Worm (Caenorhabditis elegans) whole organism, L3 larva: ENCODE measurements around the gene plpp-1.1.

Experiments used
- aly-2 ChIP-seq: fragments of 150-350 bp; optimal IDR thresholded peaks from 2 replicates; lab custom pipeline; 2014; ENCODE audit warnings: missing biosample characterization, missing genetic modification characterization
- ama-1 ChIP-seq: fragments of 150-350 bp; optimal IDR thresholded peaks from 2 replicates; lab custom pipeline; 2018
- ceh-28 ChIP-seq: fragments of 150-350 bp; optimal IDR thresholded peaks from 2 replicates; lab custom pipeline; 2014; ENCODE audit warnings: missing biosample characterization, missing genetic modification reagents, missing genetic modification characterization
- ceh-82 ChIP-seq: fragments of 150-350 bp; optimal IDR thresholded peaks from 2 replicates; lab custom pipeline; 2014; ENCODE audit warnings: missing biosample characterization, missing genetic modification characterization
- daf-12 ChIP-seq: fragments of 150-350 bp; optimal IDR thresholded peaks from 2 replicates; lab custom pipeline; 2014; ENCODE audit warnings: missing biosample characterization, missing genetic modification reagents, missing genetic modification characterization
- egl-27 ChIP-seq: sonication (generic microtip); optimal IDR thresholded peaks from 4 replicates; lab custom pipeline; 2017; ENCODE audit warnings: missing biosample characterization, missing genetic modification reagents, missing genetic modification characterization
- egl-5 ChIP-seq: fragments of 150-350 bp; optimal IDR thresholded peaks from 2 replicates; lab custom pipeline; 2017; ENCODE audit warnings: missing biosample characterization, missing genetic modification reagents, missing genetic modification characterization, inconsistent platforms
- elt-1 ChIP-seq: fragments of 150-350 bp; optimal IDR thresholded peaks from 2 replicates; lab custom pipeline; 2014; ENCODE audit warnings: missing biosample characterization, missing genetic modification characterization
- elt-2 ChIP-seq: sonication (generic microtip); optimal IDR thresholded peaks from 2 replicates; lab custom pipeline; 2016; ENCODE audit warnings: missing genetic modification reagents, mild to moderate bottlenecking, missing genetic modification characterization, missing compliant biosample characterization
- elt-3 ChIP-seq, 3 experiments: fragments of 150-350 bp in 1 of 3; sonication (generic microtip) in 2 of 3; optimal IDR thresholded peaks; 2 replicates in 2 of 3; 4 replicates in 1 of 3; lab custom pipeline; 2014 to 2017; ENCODE audit warnings: missing biosample characterization in 3 of 3, missing genetic modification characterization in 3 of 3
- eor-1 ChIP-seq, 2 experiments: fragments of 150-350 bp; optimal IDR thresholded peaks; 2 replicates each; lab custom pipeline; 2014 to 2018; ENCODE audit warnings: missing biosample characterization in 2 of 2, missing genetic modification characterization in 2 of 2
- fkh-10 ChIP-seq: sonication (generic microtip); optimal IDR thresholded peaks from 2 replicates; lab custom pipeline; 2017; ENCODE audit warnings: missing biosample characterization, missing genetic modification reagents, missing genetic modification characterization
- fkh-2 ChIP-seq: fragments of 150-350 bp; optimal IDR thresholded peaks from 2 replicates; lab custom pipeline; 2014; ENCODE audit warnings: missing biosample characterization, missing genetic modification reagents, missing genetic modification characterization
- hmg-11 ChIP-seq: sonication (generic microtip); optimal IDR thresholded peaks from 2 replicates; lab custom pipeline; 2016; ENCODE audit warnings: missing genetic modification characterization, missing compliant biosample characterization
- jun-1 ChIP-seq: fragments of 150-350 bp; optimal IDR thresholded peaks from 2 replicates; lab custom pipeline; 2014; ENCODE audit warnings: missing biosample characterization, missing genetic modification reagents, missing genetic modification characterization
- lin-15B ChIP-seq: fragments of 150-350 bp; optimal IDR thresholded peaks from 2 replicates; lab custom pipeline; 2014; ENCODE audit warnings: missing biosample characterization, missing genetic modification characterization
- lin-39 ChIP-seq: fragments of 150-350 bp; optimal IDR thresholded peaks from 2 replicates; lab custom pipeline; 2018; ENCODE audit warnings: missing biosample characterization, missing genetic modification reagents, missing genetic modification characterization
- lsy-12 ChIP-seq: sonication (generic microtip); optimal IDR thresholded peaks from 2 replicates; lab custom pipeline; 2016; ENCODE audit warnings: mild to moderate bottlenecking, missing genetic modification characterization, missing compliant biosample characterization
- mdl-1 ChIP-seq: fragments of 150-350 bp; optimal IDR thresholded peaks from 2 replicates; lab custom pipeline; 2014; ENCODE audit warnings: missing biosample characterization, missing genetic modification characterization
- mml-1 ChIP-seq: fragments of 150-350 bp; sonication (generic microtip); optimal IDR thresholded peaks from 3 replicates; lab custom pipeline; 2014; ENCODE audit warnings: missing biosample characterization, missing genetic modification characterization
- nfya-1 ChIP-seq: sonication (generic microtip); optimal IDR thresholded peaks from 2 replicates; lab custom pipeline; 2017; ENCODE audit warnings: missing genetic modification characterization, mild to moderate bottlenecking, missing compliant biosample characterization, antibody characterized with exemption, moderate library complexity; ENCODE audit not compliant: insufficient read depth
- nhr-11 ChIP-seq: fragments of 150-350 bp; optimal IDR thresholded peaks from 2 replicates; lab custom pipeline; 2014; ENCODE audit warnings: missing biosample characterization, missing genetic modification characterization
- nhr-12 ChIP-seq: fragments of 150-350 bp; optimal IDR thresholded peaks from 2 replicates; lab custom pipeline; 2014; ENCODE audit warnings: missing biosample characterization, missing genetic modification characterization
- nhr-23 ChIP-seq: fragments of 150-350 bp; optimal IDR thresholded peaks from 2 replicates; lab custom pipeline; 2014; ENCODE audit warnings: missing biosample characterization, missing genetic modification reagents, missing genetic modification characterization
- nhr-237 ChIP-seq: fragments of 150-350 bp; optimal IDR thresholded peaks from 2 replicates; lab custom pipeline; 2014; ENCODE audit warnings: missing biosample characterization, missing genetic modification characterization
- nhr-25 ChIP-seq: sonication (generic microtip); optimal IDR thresholded peaks from 2 replicates; lab custom pipeline; 2017; ENCODE audit warnings: missing biosample characterization, missing genetic modification characterization
- nhr-43 ChIP-seq: sonication (generic microtip); optimal IDR thresholded peaks from 2 replicates; lab custom pipeline; 2016; ENCODE audit warnings: mild to moderate bottlenecking, missing genetic modification characterization, missing compliant biosample characterization; ENCODE audit not compliant: poor library complexity, severe bottlenecking
- nhr-67 ChIP-seq: fragments of 150-350 bp; optimal IDR thresholded peaks from 2 replicates; lab custom pipeline; 2014; ENCODE audit warnings: missing biosample characterization, missing genetic modification characterization
- nhr-77 ChIP-seq: fragments of 150-350 bp; optimal IDR thresholded peaks from 2 replicates; lab custom pipeline; 2014; ENCODE audit warnings: missing biosample characterization, missing genetic modification characterization
- pha-4 ChIP-seq: fragments of 150-350 bp; optimal IDR thresholded peaks from 2 replicates; lab custom pipeline; 2014; ENCODE audit warnings: missing biosample characterization, missing genetic modification reagents, missing genetic modification characterization
- pqm-1 ChIP-seq: fragments of 150-350 bp; optimal IDR thresholded peaks from 2 replicates; lab custom pipeline; 2017; ENCODE audit warnings: missing biosample characterization, missing genetic modification characterization, inconsistent platforms
- sea-2 ChIP-seq: fragments of 150-350 bp; sonication (generic microtip); optimal IDR thresholded peaks from 4 replicates; lab custom pipeline; 2014; ENCODE audit warnings: missing biosample characterization, missing genetic modification reagents, missing genetic modification characterization
- skn-1 ChIP-seq: fragments of 150-350 bp; optimal IDR thresholded peaks from 2 replicates; lab custom pipeline; 2014; ENCODE audit warnings: missing biosample characterization, missing genetic modification characterization
- snpc-4 ChIP-seq: fragments of 150-350 bp; optimal IDR thresholded peaks from 2 replicates; lab custom pipeline; 2014; ENCODE audit warnings: missing biosample characterization, missing genetic modification characterization
- tbx-2 ChIP-seq: sonication (generic microtip); optimal IDR thresholded peaks from 2 replicates; lab custom pipeline; 2016; ENCODE audit warnings: mild to moderate bottlenecking, missing genetic modification characterization, missing compliant biosample characterization
- unc-39 ChIP-seq: sonication (generic microtip); optimal IDR thresholded peaks from 4 replicates; lab custom pipeline; 2017; ENCODE audit warnings: missing biosample characterization, missing genetic modification characterization
- unc-62 ChIP-seq: fragments of 150-350 bp; sonication (generic microtip); optimal IDR thresholded peaks from 4 replicates; lab custom pipeline; 2014; ENCODE audit warnings: missing biosample characterization, missing genetic modification reagents, missing genetic modification characterization
- zag-1 ChIP-seq: fragments of 150-350 bp; optimal IDR thresholded peaks from 2 replicates; lab custom pipeline; 2014; ENCODE audit warnings: missing biosample characterization, missing genetic modification characterization
- ztf-11 ChIP-seq: fragments of 150-350 bp; optimal IDR thresholded peaks from 2 replicates; lab custom pipeline; 2014; ENCODE audit warnings: missing biosample characterization, missing genetic modification characterization
- ztf-4 ChIP-seq: fragments of 150-350 bp; optimal IDR thresholded peaks from 2 replicates; lab custom pipeline; 2014; ENCODE audit warnings: missing biosample characterization, missing genetic modification characterization

Gene plpp-1.1

ce11 chrII:3902798-3903197, 25.0 kb downstream of the plpp-1.1 start, which contains the start of gene F53C3.3:
Gene F53C3.3, plus strand, starts transcription at chrII:3902856.
- TF ChIP-seq lsy-12 (tag; lab: Kevin White, UChicago): no peak
- TF ChIP-seq aly-2 (tag; lab: Kevin White, UChicago): no peak
- no peak for TF ChIP-seq nhr-67
- TF ChIP-seq egl-5 (tag; lab: Kevin White, UChicago): no peak
- no peak for TF ChIP-seq hmg-11 (tag; lab: Kevin White, UChicago)
- TF ChIP-seq pqm-1 (tag; lab: Kevin White, UChicago): no peak
- no peak for TF ChIP-seq mml-1 (tag; lab: Kevin White, UChicago)
- TF ChIP-seq lin-39 (tag; lab: Kevin White, UChicago): no peak
- TF ChIP-seq elt-3 (tag; optimal IDR thresholded peaks at IDR 0.05; lab: Kevin White, UChicago): no peak
- no peak for TF ChIP-seq ceh-28
- no peak for TF ChIP-seq fkh-2 (tag; lab: Kevin White, UChicago)
- no peak for TF ChIP-seq jun-1 (tag; lab: Kevin White, UChicago)
- no peak for TF ChIP-seq skn-1 (tag; lab: Kevin White, UChicago)
- TF ChIP-seq ama-1 (lab: Kevin White, UChicago): no peak
- TF ChIP-seq elt-1 (tag; lab: Kevin White, UChicago): no peak
- TF ChIP-seq nhr-237 (tag; lab: Kevin White, UChicago): no peak

- TF ChIP-seq nhr-12 (no peak), zag-1 (tag; lab: Kevin White, UChicago) (no peak), egl-5 (tag; lab: Kevin White, UChicago) (no peak), aly-2 (tag; lab: Kevin White, UChicago) (no peak), jun-1 (tag; lab: Kevin White, UChicago) (no peak), skn-1 (tag; lab: Kevin White, UChicago) (no peak), unc-39 (tag; lab: Kevin White, UChicago) (no peak), eor-1 (tag; optimal IDR thresholded peaks at IDR 0.05; lab: Kevin White, UChicago) (no peak), fkh-2 (tag; lab: Kevin White, UChicago) (no peak), elt-1 (tag; lab: Kevin White, UChicago) (no peak), nhr-237 (tag; lab: Kevin White, UChicago) (no peak), tbx-2 (tag; lab: Kevin White, UChicago) (no peak), ztf-4 (tag; lab: Kevin White, UChicago) (no peak), nfya-1 (tag; lab: Kevin White, UChicago) (no peak), fkh-10 (no peak), unc-62 (no peak), nhr-11 (no peak)
- TF ChIP-seq, all 47 proteins: peak for 0
Observed at ce11 chrII:3901108-3901507, 26.7 kb downstream of the plpp-1.1 start, which contains the start of gene F53C3.4. Gene F53C3.4, plus strand, starts transcription at chrII:3901408.

- TF ChIP-seq mdl-1 (tag; lab: Kevin White, UChicago): peak; percentile 16
- TF ChIP-seq egl-5 (tag; lab: Kevin White, UChicago): peak; percentile 52
- TF ChIP-seq fkh-10: no peak
- peak; percentile 44 for TF ChIP-seq elt-2
- peak; percentile 33 for TF ChIP-seq jun-1 (tag; lab: Kevin White, UChicago)
- TF ChIP-seq nhr-77 (tag; lab: Kevin White, UChicago): no peak
- no peak for TF ChIP-seq ceh-82 (tag; lab: Kevin White, UChicago)
- TF ChIP-seq nfya-1 (tag; lab: Kevin White, UChicago): peak; percentile 65
- TF ChIP-seq aly-2 (tag; lab: Kevin White, UChicago): no peak
- TF ChIP-seq ceh-28: peak; percentile 37
- TF ChIP-seq egl-27 (tag; lab: Kevin White, UChicago): peak; percentile 40
- TF ChIP-seq lin-15B: no peak
- TF ChIP-seq nhr-25 (tag; lab: Kevin White, UChicago): peak; percentile 42
- TF ChIP-seq pqm-1 (tag; lab: Kevin White, UChicago): peak; percentile 16
- peak; percentile 4 for TF ChIP-seq lin-39 (tag; lab: Kevin White, UChicago)
- no peak for TF ChIP-seq sea-2 (GFP tag; lab: Kevin White, UChicago)
- no peak for TF ChIP-seq eor-1 (tag; optimal IDR thresholded peaks at IDR 0.05; lab: Kevin White, UChicago)
Observed at ce11 chrII:3897758-3898494, 29.9 kb downstream of the plpp-1.1 start, which contains the start of gene F53C3.6. Gene F53C3.6, plus strand, starts transcription at chrII:3898142.

ce11 chrII:3896920-3897319, 30.9 kb downstream of the plpp-1.1 start:
- TF ChIP-seq pha-4 (tag; lab: Kevin White, UChicago): peak; percentile 52
- no peak for TF ChIP-seq ztf-11 (tag; lab: Kevin White, UChicago)
- TF ChIP-seq nhr-43 (tag; lab: Kevin White, UChicago): peak; percentile 1
- TF ChIP-seq egl-5 (tag; lab: Kevin White, UChicago): peak; percentile 13
- TF ChIP-seq nfya-1 (tag; lab: Kevin White, UChicago): peak; percentile 61
- TF ChIP-seq daf-12: no peak
- peak; percentile 23 for TF ChIP-seq nhr-23 (tag; lab: Kevin White, UChicago)
- TF ChIP-seq hmg-11 (tag; lab: Kevin White, UChicago): no peak
- no peak for TF ChIP-seq snpc-4 (tag; lab: Kevin White, UChicago)
- no peak for TF ChIP-seq fkh-2 (tag; lab: Kevin White, UChicago)
- no peak for TF ChIP-seq nhr-25 (tag; lab: Kevin White, UChicago)
- peak; percentile 38 for TF ChIP-seq ceh-28
